Worm (Caenorhabditis elegans) whole organism, dauer: Measurements from ENCODE around the gene cyp-29A2.

Experiments
- unc-62 ChIP-seq: sonication (generic microtip); optimal IDR thresholded peaks from 2 replicates; lab custom pipeline; 2017; ENCODE audit warnings: missing biosample characterization, missing genetic modification reagents, missing genetic modification characterization

Gene cyp-29A2

ce11 chrV:11217394-11217793, at the start of gene cyp-29A2:
TSS of gene cyp-29A2 (plus strand) at chrV:11217583.
- no peak for TF ChIP-seq unc-62

- no peak for TF ChIP-seq unc-62
Observed at ce11 chrV:11167745-11168144, 49.6 kb upstream of the cyp-29A2 start.

- no peak for TF ChIP-seq unc-62
Observed at ce11 chrV:11170564-11171329, 46.6 kb upstream of the cyp-29A2 start.

ce11 chrV:11171906-11172305, 45.5 kb upstream of the cyp-29A2 start, which contains the start of gene T19C4.5:
TSS of gene T19C4.5 (plus strand) at chrV:11172213.
- TF ChIP-seq unc-62, result no peak

ce11 chrV:11172667-11173066, 44.7 kb upstream of the cyp-29A2 start:
- TF ChIP-seq unc-62, result no peak

ce11 chrV:11174663-11175062, 42.7 kb upstream of the cyp-29A2 start:
- TF ChIP-seq unc-62, result no peak

ce11 chrV:11177577-11177976, 39.8 kb upstream of the cyp-29A2 start, which contains the start of gene gpa-1:
TSS of gene gpa-1 (minus strand) at chrV:11177677.
- TF ChIP-seq unc-62, result no peak

- TF ChIP-seq unc-62, result no peak
Observed at ce11 chrV:11180951-11181350, 36.4 kb upstream of the cyp-29A2 start.

- no peak for TF ChIP-seq unc-62
Observed at ce11 chrV:11182925-11183324, 34.5 kb upstream of the cyp-29A2 start, which contains the start of gene cnc-10. TSS of gene cnc-10 (plus strand) at chrV:11183225.

- no peak for TF ChIP-seq unc-62
Observed at ce11 chrV:11190983-11191382, 26.4 kb upstream of the cyp-29A2 start, which contains the start of gene lgc-49. TSS of gene lgc-49 (plus strand) at chrV:11191283.

ce11 chrV:11196109-11196508, 21.3 kb upstream of the cyp-29A2 start, which contains the start of gene clc-6:
TSS of gene clc-6 (minus strand) at chrV:11196209.
- no peak for TF ChIP-seq unc-62

- TF ChIP-seq unc-62, result no peak
Observed at ce11 chrV:11196631-11197258, 20.6 kb upstream of the cyp-29A2 start.

- TF ChIP-seq unc-62, result no peak
Observed at ce11 chrV:11198094-11198493, 19.3 kb upstream of the cyp-29A2 start.

- TF ChIP-seq unc-62, result no peak
Observed at ce11 chrV:11199497-11199896, 17.9 kb upstream of the cyp-29A2 start.

- no peak for TF ChIP-seq unc-62
Observed at ce11 chrV:11200316-11200715, 17.1 kb upstream of the cyp-29A2 start, which contains the start of gene K10D6.3. TSS of gene K10D6.3 (plus strand) at chrV:11200616.

- no peak for TF ChIP-seq unc-62
Observed at ce11 chrV:11201826-11202565, 15.4 kb upstream of the cyp-29A2 start, which contains the start of gene K10D6.4. TSS of gene K10D6.4 (plus strand) at chrV:11201925.

ce11 chrV:11204452-11204851, 12.9 kb upstream of the cyp-29A2 start:
- no peak for TF ChIP-seq unc-62
